Worm (Caenorhabditis elegans) whole organism, L1 larva: Measurements from ENCODE around the gene ascc-1.

Experiments used
- C04F5.9 ChIP-seq: sonication (generic microtip); optimal IDR thresholded peaks from 2 replicates; lab custom pipeline; 2016; ENCODE audit warnings: missing genetic modification characterization, missing compliant biosample characterization
- C16A3.4 ChIP-seq: fragments of 150-350 bp; optimal IDR thresholded peaks from 2 replicates; lab custom pipeline; 2014; ENCODE audit warnings: missing biosample characterization, missing genetic modification characterization
- C34B4.2 ChIP-seq: sonication (generic microtip); optimal IDR thresholded peaks from 2 replicates; lab custom pipeline; 2017; ENCODE audit warnings: mild to moderate bottlenecking, missing genetic modification characterization, missing compliant biosample characterization
- F16B12.6 ChIP-seq: fragments of 150-350 bp; optimal IDR thresholded peaks from 2 replicates; lab custom pipeline; 2014; ENCODE audit warnings: missing biosample characterization, missing genetic modification characterization
- aha-1 ChIP-seq: fragments of 150-350 bp; optimal IDR thresholded peaks from 2 replicates; lab custom pipeline; 2014; ENCODE audit warnings: missing biosample characterization, missing genetic modification characterization
- ama-1 ChIP-seq: fragments of 150-350 bp; optimal IDR thresholded peaks from 2 replicates; lab custom pipeline; 2014
- blmp-1 ChIP-seq: fragments of 150-350 bp; optimal IDR thresholded peaks from 2 replicates; lab custom pipeline; 2014; ENCODE audit warnings: missing biosample characterization, missing genetic modification characterization
- ceh-82 ChIP-seq, 3 experiments: fragments of 150-350 bp in 1 of 3; sonication (generic microtip) in 2 of 3; optimal IDR thresholded peaks; 2 replicates each; lab custom pipeline; 2014 to 2017; ENCODE audit warnings: missing biosample characterization in 3 of 3, missing genetic modification characterization in 3 of 3
- ceh-88 ChIP-seq: fragments of 200-800 bp; sonication (Bioruptor generic); IDR thresholded peaks from 2 replicates; pipeline ENCODE4 v1.3.6; 2022; ENCODE audit warnings: missing genetic modification characterization, missing compliant biosample characterization
- ceh-90 ChIP-seq: sonication (generic microtip); optimal IDR thresholded peaks from 2 replicates; lab custom pipeline; 2016; ENCODE audit warnings: missing genetic modification characterization, missing compliant biosample characterization
- dpl-1 ChIP-seq, 3 experiments: fragments of 150-350 bp in 2 of 3; sonication (generic microtip) in 1 of 3; optimal IDR thresholded peaks; 2 replicates each; lab custom pipeline; 2014 to 2017; ENCODE audit warnings: missing biosample characterization in 3 of 3, missing genetic modification characterization in 3 of 3, missing genetic modification reagents in 3 of 3
- dsc-1 ChIP-seq: sonication (generic microtip); optimal IDR thresholded peaks from 2 replicates; lab custom pipeline; 2016; ENCODE audit warnings: mild to moderate bottlenecking, missing genetic modification characterization, missing compliant biosample characterization
- efl-1 ChIP-seq, 4 experiments: fragments of 150-350 bp; optimal IDR thresholded peaks in 3 of 4; peaks in 1 of 4; 1 replicate in 1 of 4; 2 replicates in 3 of 4; lab custom pipeline; 2014; ENCODE audit warnings: missing biosample characterization in 2 of 4, missing genetic modification characterization in 2 of 4, missing genetic modification reagents in 2 of 4
- egl-13 ChIP-seq: sonication (generic microtip); optimal IDR thresholded peaks from 2 replicates; lab custom pipeline; 2016; ENCODE audit warnings: missing genotype, missing genetic modification reagents, missing genetic modification characterization, missing compliant biosample characterization
- egl-27 ChIP-seq, 2 experiments: fragments of 150-350 bp in 1 of 2; sonication (generic microtip); optimal IDR thresholded peaks; 3 replicates each; lab custom pipeline; 2017 to 2018; ENCODE audit warnings: missing biosample characterization in 2 of 2, missing genetic modification characterization in 2 of 2, missing genetic modification reagents in 2 of 2
- fkh-10 ChIP-seq: sonication (generic microtip); optimal IDR thresholded peaks from 2 replicates; lab custom pipeline; 2017; ENCODE audit warnings: missing biosample characterization, missing genetic modification reagents, missing genetic modification characterization
- hlh-17 ChIP-seq: fragments of 200-800 bp; sonication (Bioruptor generic); optimal IDR thresholded peaks from 2 replicates; lab custom pipeline; 2018; ENCODE audit warnings: missing genetic modification characterization, mild to moderate bottlenecking, missing compliant biosample characterization, moderate library complexity, borderline replicate concordance
- jun-1 ChIP-seq: fragments of 150-350 bp; optimal IDR thresholded peaks from 2 replicates; lab custom pipeline; 2014; ENCODE audit warnings: missing biosample characterization, missing genetic modification reagents, missing genetic modification characterization
- lin-15B ChIP-seq: fragments of 150-350 bp; sonication (generic microtip); optimal IDR thresholded peaks from 3 replicates; lab custom pipeline; 2014; ENCODE audit warnings: missing biosample characterization, missing genetic modification characterization
- lin-35 ChIP-seq, 2 experiments: fragments of 150-350 bp; optimal IDR thresholded peaks; 2 replicates each; lab custom pipeline; 2014; ENCODE audit warnings: missing biosample characterization in 2 of 2, missing genetic modification characterization in 2 of 2, missing genetic modification reagents in 2 of 2
- lin-39 ChIP-seq: fragments of 150-350 bp; optimal IDR thresholded peaks from 2 replicates; lab custom pipeline; 2014; ENCODE audit warnings: missing biosample characterization, missing genetic modification reagents, missing genetic modification characterization
- lsy-2 ChIP-seq, 2 experiments: fragments of 150-350 bp; optimal IDR thresholded peaks; 2 replicates each; lab custom pipeline; 2014; ENCODE audit warnings: missing biosample characterization in 2 of 2, missing genetic modification characterization in 2 of 2
- mab-9 ChIP-seq: fragments of 200-800 bp; sonication (Bioruptor generic); IDR thresholded peaks from 2 replicates; pipeline ENCODE4 v1.3.6; 2022; ENCODE audit warnings: missing genetic modification reagents, missing genetic modification characterization, missing compliant biosample characterization
- nhr-11 ChIP-seq: fragments of 150-350 bp; optimal IDR thresholded peaks from 2 replicates; lab custom pipeline; 2014; ENCODE audit warnings: missing biosample characterization, missing genetic modification characterization
- nhr-12 ChIP-seq: sonication (generic microtip); optimal IDR thresholded peaks from 2 replicates; lab custom pipeline; 2017; ENCODE audit warnings: missing biosample characterization, missing genetic modification characterization
- nhr-47 ChIP-seq: sonication (generic microtip); optimal IDR thresholded peaks from 2 replicates; lab custom pipeline; 2016; ENCODE audit warnings: mild to moderate bottlenecking, missing genetic modification characterization, moderate library complexity, missing compliant biosample characterization
- nhr-71 ChIP-seq: sonication (generic microtip); optimal IDR thresholded peaks from 2 replicates; lab custom pipeline; 2016; ENCODE audit warnings: mild to moderate bottlenecking, missing genetic modification characterization, moderate library complexity, missing compliant biosample characterization
- nhr-76 ChIP-seq: sonication (generic microtip); optimal IDR thresholded peaks from 2 replicates; lab custom pipeline; 2017; ENCODE audit warnings: missing biosample characterization, missing genetic modification characterization
- nhr-77 ChIP-seq: fragments of 150-350 bp; optimal IDR thresholded peaks from 2 replicates; lab custom pipeline; 2014; ENCODE audit warnings: missing biosample characterization, missing genetic modification characterization
- nhr-90 ChIP-seq: sonication (generic microtip); optimal IDR thresholded peaks from 2 replicates; lab custom pipeline; 2016; ENCODE audit warnings: mild to moderate bottlenecking, missing genetic modification characterization, missing compliant biosample characterization; ENCODE audit not compliant: poor library complexity
- pag-3 ChIP-seq: sonication (generic microtip); optimal IDR thresholded peaks from 2 replicates; lab custom pipeline; 2017; ENCODE audit warnings: missing genetic modification characterization, mild to moderate bottlenecking, missing compliant biosample characterization, antibody characterized with exemption, borderline replicate concordance; ENCODE audit not compliant: insufficient read depth
- skn-1 ChIP-seq: fragments of 150-350 bp; optimal IDR thresholded peaks from 2 replicates; lab custom pipeline; 2014; ENCODE audit warnings: missing biosample characterization, missing genetic modification characterization
- snpc-4 ChIP-seq: fragments of 150-350 bp; optimal IDR thresholded peaks from 2 replicates; lab custom pipeline; 2014; ENCODE audit warnings: missing biosample characterization, missing genetic modification characterization
- sptf-1 ChIP-seq: fragments of 150-350 bp; optimal IDR thresholded peaks from 2 replicates; lab custom pipeline; 2014; ENCODE audit warnings: missing biosample characterization, missing genetic modification characterization
- sup-37 ChIP-seq: fragments of 200-800 bp; sonication (Bioruptor generic); optimal IDR thresholded peaks from 2 replicates; lab custom pipeline; 2018; ENCODE audit warnings: mild to moderate bottlenecking, missing genetic modification characterization, missing compliant biosample characterization
- tbx-2 ChIP-seq: sonication (generic microtip); optimal IDR thresholded peaks from 2 replicates; lab custom pipeline; 2016; ENCODE audit warnings: missing genetic modification characterization, missing compliant biosample characterization
- zip-4 ChIP-seq: fragments of 200-800 bp; sonication (Bioruptor generic); optimal IDR thresholded peaks from 2 replicates; lab custom pipeline; 2018; ENCODE audit warnings: mild to moderate bottlenecking, missing genetic modification characterization, moderate library complexity, missing compliant biosample characterization
- ztf-11 ChIP-seq, 2 experiments: sonication (generic microtip); optimal IDR thresholded peaks; 2 replicates each; lab custom pipeline; 2016 to 2017; ENCODE audit warnings: missing genetic modification characterization in 2 of 2, missing biosample characterization in 1 of 2, missing compliant biosample characterization in 1 of 2

ascc-1 gene

DNA sequence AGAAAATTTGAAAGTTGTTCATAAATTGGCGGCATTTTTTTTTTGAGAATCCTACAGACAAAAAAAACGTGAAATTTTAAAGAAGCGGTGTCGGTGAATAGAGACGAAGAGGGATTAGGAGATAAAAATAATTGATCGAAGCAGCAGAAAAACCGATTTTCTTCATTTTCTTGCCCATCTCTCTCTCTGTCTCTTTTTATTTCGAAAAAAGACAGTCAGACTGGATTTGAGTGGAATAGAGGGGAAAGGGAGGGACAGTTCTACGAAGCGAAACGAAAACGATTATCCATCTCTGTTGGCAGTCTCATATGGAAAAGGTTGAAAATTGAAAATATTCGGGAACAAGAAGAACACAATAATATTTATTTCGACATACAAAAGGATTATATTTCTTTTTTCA lies 27.9 kb upstream of the ascc-1 start:
- TF ChIP-seq hlh-17 (GFP tag; lab: Kevin White, UChicago) (no peak), blmp-1 (peak; percentile 61), mab-9 (GFP tag; lab: Robert Waterston, UW) (no peak)

DNA sequence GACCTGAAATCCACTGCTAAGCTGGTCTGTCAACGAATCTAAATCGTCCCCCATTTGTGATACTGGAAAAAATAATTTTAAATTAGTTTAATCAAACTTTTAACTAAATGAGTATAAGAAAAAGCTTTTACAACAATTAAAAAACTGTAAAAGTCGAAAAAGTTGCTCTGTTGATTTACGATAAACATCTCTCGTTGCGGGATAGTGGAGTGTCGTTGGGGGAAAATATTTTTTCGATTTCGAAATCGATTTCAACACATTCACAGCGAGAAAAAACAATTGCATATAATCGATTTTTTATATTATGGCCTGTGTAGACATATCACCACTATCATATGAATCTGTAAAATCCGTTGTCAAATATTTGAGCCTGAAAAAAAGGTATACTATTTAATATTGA lies 25.9 kb upstream of the ascc-1 start, which contains the start of the genes F23F1.5 and fbxc-54:
Gene F23F1.5, minus strand, starts transcription at position 64 of the 400 bp plus-strand sequence.
Gene fbxc-54, plus strand, starts transcription at position 199 of the 400 bp plus-strand sequence.
- peak; percentile 43 for TF ChIP-seq zip-4 (GFP tag; lab: Kevin White, UChicago)
- TF ChIP-seq F16B12.6 (tag; lab: Kevin White, UChicago): peak; percentile 17
- TF ChIP-seq nhr-12 (tag; lab: Kevin White, UChicago): no peak
- no peak for TF ChIP-seq egl-13 (tag; lab: Kevin White, UChicago)
- peak in 1 of 2 experiments; percentile 74 for TF ChIP-seq lsy-2 (tag; optimal IDR thresholded peaks at IDR 0.05; lab: Kevin White, UChicago)
- TF ChIP-seq skn-1 (tag; lab: Kevin White, UChicago): peak; percentile 89
- peak; percentile 16 to 55 for TF ChIP-seq lin-35 (GFP tag; optimal IDR thresholded peaks at IDR 0.05; lab: Kevin White, UChicago)
- peak; percentile 46 for TF ChIP-seq C16A3.4 (tag; lab: Kevin White, UChicago)
- TF ChIP-seq ceh-82 (tag; optimal IDR thresholded peaks at IDR 0.05; lab: Kevin White, UChicago): peak in 1 of 3 experiments; percentile 57
- TF ChIP-seq efl-1 (optimal IDR thresholded peaks at IDR 0.05; lab: Kevin White, UChicago): peak; percentile 29 to 51
- peak; percentile 44 to 77 for TF ChIP-seq efl-1 (GFP tag; optimal IDR thresholded peaks at IDR 0.05 in 1 of 2; lab: Kevin White, UChicago)
- TF ChIP-seq jun-1 (tag; lab: Kevin White, UChicago): no peak
- TF ChIP-seq nhr-47 (tag; lab: Kevin White, UChicago): peak; percentile 2
- TF ChIP-seq blmp-1: peak; percentile 16
- peak; percentile 1 to 58 (median 4) for TF ChIP-seq dpl-1 (GFP tag; optimal IDR thresholded peaks at IDR 0.05; lab: Kevin White, UChicago)
- TF ChIP-seq snpc-4: peak; percentile 27
- peak; percentile 22 for TF ChIP-seq lin-15B (tag; lab: Kevin White, UChicago)
- TF ChIP-seq pag-3 (tag; lab: Kevin White, UChicago): no peak
- no peak for TF ChIP-seq aha-1 (tag; lab: Kevin White, UChicago)
- no peak for TF ChIP-seq C04F5.9

ce11 chrII:33904-34303 lies 23.6 kb upstream of the ascc-1 start, which contains the start of gene F23F1.2:
F23F1.2 (plus strand) TSS chrII:34204.
- TF ChIP-seq ceh-88 (no peak), nhr-11 (tag; lab: Kevin White, UChicago) (no peak), nhr-47 (tag; lab: Kevin White, UChicago) (no peak), sup-37 (GFP tag; lab: Kevin White, UChicago) (no peak), lin-39 (tag; lab: Kevin White, UChicago) (no peak), lin-15B (tag; lab: Kevin White, UChicago) (no peak), nhr-71 (no peak), nhr-77 (tag; lab: Kevin White, UChicago) (no peak)

DNA sequence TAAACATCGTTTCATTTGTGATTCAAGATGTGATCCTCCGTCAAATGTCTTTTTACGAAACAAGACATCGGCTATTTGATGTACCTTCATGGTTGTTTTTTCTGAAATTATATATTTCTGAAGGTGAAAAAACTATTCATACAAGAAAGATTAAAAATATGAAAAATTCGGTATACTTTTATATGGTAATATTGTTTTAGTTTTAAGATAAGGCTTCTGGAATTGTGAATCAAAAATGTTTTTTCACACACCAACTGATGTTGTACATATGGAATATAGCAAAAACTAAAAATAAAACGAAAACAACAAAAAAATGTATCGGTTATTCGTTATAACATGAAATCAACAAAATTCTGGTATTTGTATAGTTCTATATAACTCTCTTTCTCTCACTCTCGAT lies 20.3 kb upstream of the ascc-1 start, which contains the start of gene F23F1.6:
Gene F23F1.6, minus strand, starts transcription at position 101 of the 400 bp plus-strand sequence.
- no peak for TF ChIP-seq dsc-1
- TF ChIP-seq tbx-2 (tag; lab: Kevin White, UChicago): no peak
- TF ChIP-seq nhr-90 (tag; lab: Kevin White, UChicago): no peak
- no peak for TF ChIP-seq C34B4.2 (tag; lab: Kevin White, UChicago)
- no peak for TF ChIP-seq nhr-76
- TF ChIP-seq egl-27 (tag; optimal IDR thresholded peaks at IDR 0.05; lab: Kevin White, UChicago): no peak
- TF ChIP-seq aha-1 (tag; lab: Kevin White, UChicago): no peak
- no peak for TF ChIP-seq fkh-10 (GFP tag; lab: Kevin White, UChicago)
- TF ChIP-seq ceh-90 (tag; lab: Kevin White, UChicago): no peak
- TF ChIP-seq sptf-1 (tag; lab: Kevin White, UChicago): no peak
- no peak for TF ChIP-seq ztf-11 (tag; optimal IDR thresholded peaks at IDR 0.05; lab: Kevin White, UChicago)
- TF ChIP-seq lsy-2 (tag; optimal IDR thresholded peaks at IDR 0.05; lab: Kevin White, UChicago): no peak
- no peak for TF ChIP-seq ama-1 (lab: Kevin White, UChicago)
